Fruit fly (Drosophila melanogaster): ENCODE data around the gene Bre1.

dm6 chr3L:5751417-5751739, 42.6 kb downstream of the Bre1 start:
- TF ChIP-seq TFAM (GFP tag; optimal IDR thresholded peaks at IDR 0.05): no peak
- TF ChIP-seq gce (GFP tag; IDR thresholded peaks at IDR 0.05): no peak
- no peak for TF ChIP-seq wor (GFP tag; IDR thresholded peaks at IDR 0.05)
- TF ChIP-seq dysf (GFP tag; IDR thresholded peaks at IDR 0.05): no peak
- TF ChIP-seq CG3847 (GFP tag; IDR thresholded peaks at IDR 0.05): no peak
- TF ChIP-seq croc (GFP tag; conservative IDR thresholded peaks at IDR 0.05): no peak
- no peak for TF ChIP-seq CG6689 (GFP tag; IDR thresholded peaks at IDR 0.05)
- no peak for TF ChIP-seq CG12219 (GFP tag; optimal IDR thresholded peaks at IDR 0.05)
- no peak for TF ChIP-seq CG7839 (tag; optimal IDR thresholded peaks at IDR 0.05)
- no peak for TF ChIP-seq dpn (GFP tag; optimal IDR thresholded peaks at IDR 0.05)
- no peak for TF ChIP-seq CG4404 (GFP tag; IDR thresholded peaks at IDR 0.05)

All from whole organism, embryonic.